Worm (Caenorhabditis elegans): ENCODE results near the gene col-143.
A peak's percentile ranks its signal among the peaks of the same experiment; 100 is the strongest.

col-143 gene

DNA sequence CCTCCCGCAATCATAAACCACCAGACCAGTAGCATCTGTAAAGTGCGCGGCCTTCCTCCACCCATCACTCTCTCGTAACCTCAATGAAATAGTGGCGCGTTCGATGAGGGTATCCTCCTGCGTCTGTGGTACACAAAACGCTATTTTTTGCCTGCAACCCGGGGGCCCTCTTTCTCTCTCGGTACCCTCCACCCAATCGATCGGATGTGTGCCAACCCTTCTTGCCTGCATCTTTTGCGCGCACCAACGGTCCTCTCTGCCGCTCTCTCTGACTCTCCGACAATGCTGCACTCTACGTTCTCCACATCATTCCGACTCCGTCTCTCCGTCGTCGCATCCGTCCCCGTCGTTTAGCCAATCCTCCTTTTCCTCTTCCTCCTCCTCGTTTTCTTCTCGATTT lies 44.1 kb downstream of the col-143 start (continued):
- TF ChIP-seq T26A8.4 (GFP tag; IDR thresholded peaks at IDR 0.05), result peak; percentile 38; the same call in 1 of the 2 replicates
- TF ChIP-seq nhr-102 (tag; optimal IDR thresholded peaks at IDR 0.05), result no peak
- peak; percentile 82 for TF ChIP-seq ctbp-1 (GFP tag; IDR thresholded peaks at IDR 0.05)
- TF ChIP-seq madf-9 (GFP tag; conservative IDR thresholded peaks at IDR 0.05), result 0 out of 2 replicates have a peak, but pooled peaks have one; percentile 3
- TF ChIP-seq egl-43 (GFP tag; IDR thresholded peaks at IDR 0.05), result peak; percentile 89
- TF ChIP-seq pha-4 (GFP tag; IDR thresholded peaks at IDR 0.05), result no peak; the same call in 1 of the 2 replicates
- TF ChIP-seq pha-4 (tag; optimal IDR thresholded peaks at IDR 0.05), result no peak
- peak; percentile 80 for TF ChIP-seq mep-1 (tag; optimal IDR thresholded peaks at IDR 0.05)
- no peak for TF ChIP-seq F49E8.2 (tag; optimal IDR thresholded peaks at IDR 0.05; ENCODE audit: borderline replicate concordance)
- TF ChIP-seq ceh-44 (GFP tag; IDR thresholded peaks at IDR 0.05), result no peak
- peak; percentile 34 to 63 for TF ChIP-seq lsy-2 (tag; optimal IDR thresholded peaks at IDR 0.05)
- peak in 1 of 2 experiments; percentile 60 for TF ChIP-seq hif-1 (tag; optimal IDR thresholded peaks at IDR 0.05)
- peak; percentile 79 for TF ChIP-seq hlh-11 (tag; optimal IDR thresholded peaks at IDR 0.05)
- no peak for TF ChIP-seq lin-15B (tag; optimal IDR thresholded peaks at IDR 0.05)
- no peak for TF ChIP-seq F44E2.7 (GFP tag; IDR thresholded peaks at IDR 0.05)
- TF ChIP-seq nhr-48 (tag; optimal IDR thresholded peaks at IDR 0.05), result peak; percentile 30
- TF ChIP-seq hmg-1.1 (GFP tag; IDR thresholded peaks at IDR 0.05), result peak; percentile 85
- TF ChIP-seq sdz-12 (GFP tag; optimal IDR thresholded peaks at IDR 0.05), result no peak
- peak; percentile 93 for TF ChIP-seq set-16 (GFP tag; IDR thresholded peaks at IDR 0.05)

DNA sequence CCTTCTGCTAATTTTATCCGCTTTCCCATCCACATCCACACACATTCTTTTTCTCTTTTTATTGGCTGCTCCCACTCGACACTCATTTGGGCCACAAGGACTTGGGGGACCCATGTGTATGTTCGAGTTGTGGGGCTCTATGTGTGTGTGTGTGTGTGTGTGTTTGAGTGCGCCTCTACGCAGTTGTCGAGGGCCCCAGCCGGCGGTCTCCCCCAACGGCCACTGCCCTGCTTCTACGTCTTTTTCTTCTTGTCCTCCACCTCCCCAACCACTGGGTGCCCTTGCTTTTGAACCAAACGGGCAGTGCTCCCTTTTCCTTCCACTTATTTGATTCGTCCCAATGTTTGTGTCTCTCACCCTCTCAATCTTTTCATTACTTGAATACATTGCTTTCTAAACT lies 45.2 kb downstream of the col-143 start:
- TF ChIP-seq zfp-3 (GFP tag; conservative IDR thresholded peaks at IDR 0.05) (no peak), rbr-2 (tag; optimal IDR thresholded peaks at IDR 0.05) (peak; percentile 12), set-16 (GFP tag; IDR thresholded peaks at IDR 0.05) (peak; percentile 61), spr-3 (GFP tag; optimal IDR thresholded peaks at IDR 0.05) (no peak), ztf-11 (tag; optimal IDR thresholded peaks at IDR 0.05) (no peak), ceh-62 (tag; optimal IDR thresholded peaks at IDR 0.05) (no peak), vab-7 (GFP tag; IDR thresholded peaks at IDR 0.05) (0 out of 2 replicates have a peak, but pooled peaks have one; percentile 20), fkh-10 (GFP tag; optimal IDR thresholded peaks at IDR 0.05) (no peak), F10B5.3 (tag; optimal IDR thresholded peaks at IDR 0.05) (no peak), F37D6.2 (tag; optimal IDR thresholded peaks at IDR 0.05) (peak; percentile 37), mep-1 (tag; optimal IDR thresholded peaks at IDR 0.05) (peak; percentile 3), mes-2 (tag; optimal IDR thresholded peaks at IDR 0.05; ENCODE audit: poor library complexity, severe bottlenecking) (peak; percentile 0), unc-62 (GFP tag; optimal IDR thresholded peaks at IDR 0.05 in 1 of 2) (peak in 1 of 2 experiments; percentile 33), unc-62 (tag; optimal IDR thresholded peaks at IDR 0.05) (no peak), hif-1 (tag; optimal IDR thresholded peaks at IDR 0.05) (peak in 1 of 2 experiments; percentile 11), ceh-32 (tag; optimal IDR thresholded peaks at IDR 0.05; ENCODE audit: poor library complexity) (no peak), saeg-2 (GFP tag; IDR thresholded peaks at IDR 0.05) (0 out of 2 replicates have a peak, but pooled peaks have one; percentile 16), aha-1 (tag) (peak; percentile 97), arid-1 (GFP tag; conservative IDR thresholded peaks at IDR 0.05) (0 out of 2 replicates have a peak, but pooled peaks have one; percentile 49), pqm-1 (tag; optimal IDR thresholded peaks at IDR 0.05) (no peak), mdl-1 (tag; optimal IDR thresholded peaks at IDR 0.05) (no peak), hlh-30 (tag; optimal IDR thresholded peaks at IDR 0.05; ENCODE audit: insufficient read depth) (peak; percentile 1), Y5F2A.4 (GFP tag; optimal IDR thresholded peaks at IDR 0.05) (no peak), lsy-2 (tag; optimal IDR thresholded peaks at IDR 0.05) (peak in 1 of 2 experiments; percentile 24), egl-43 (GFP tag; IDR thresholded peaks at IDR 0.05) (peak; percentile 44; the same call in 1 of the 2 replicates), madf-9 (GFP tag; conservative IDR thresholded peaks at IDR 0.05) (no peak), hlh-11 (tag; optimal IDR thresholded peaks at IDR 0.05) (peak; percentile 43), dpl-1 (GFP tag; optimal IDR thresholded peaks at IDR 0.05) (no peak), nhr-11 (tag; optimal IDR thresholded peaks at IDR 0.05) (peak; percentile 9), ctbp-1 (GFP tag; IDR thresholded peaks at IDR 0.05) (peak; percentile 45; the same call in 1 of the 2 replicates), lin-38 (GFP tag; IDR thresholded peaks at IDR 0.05) (no peak), gei-8 (GFP tag; optimal IDR thresholded peaks at IDR 0.05) (no peak), spr-1 (tag; optimal IDR thresholded peaks at IDR 0.05) (no peak), hmg-1.1 (GFP tag; IDR thresholded peaks at IDR 0.05) (peak; percentile 69), dmd-6 (GFP tag; IDR thresholded peaks at IDR 0.05) (no peak), ztf-7 (tag; optimal IDR thresholded peaks at IDR 0.05) (no peak), pha-4 (GFP tag; IDR thresholded peaks at IDR 0.05) (no peak), pha-4 (tag; optimal IDR thresholded peaks at IDR 0.05) (no peak)
